Fruit fly (Drosophila melanogaster): ENCODE data around the gene Tpr2.

DNA sequence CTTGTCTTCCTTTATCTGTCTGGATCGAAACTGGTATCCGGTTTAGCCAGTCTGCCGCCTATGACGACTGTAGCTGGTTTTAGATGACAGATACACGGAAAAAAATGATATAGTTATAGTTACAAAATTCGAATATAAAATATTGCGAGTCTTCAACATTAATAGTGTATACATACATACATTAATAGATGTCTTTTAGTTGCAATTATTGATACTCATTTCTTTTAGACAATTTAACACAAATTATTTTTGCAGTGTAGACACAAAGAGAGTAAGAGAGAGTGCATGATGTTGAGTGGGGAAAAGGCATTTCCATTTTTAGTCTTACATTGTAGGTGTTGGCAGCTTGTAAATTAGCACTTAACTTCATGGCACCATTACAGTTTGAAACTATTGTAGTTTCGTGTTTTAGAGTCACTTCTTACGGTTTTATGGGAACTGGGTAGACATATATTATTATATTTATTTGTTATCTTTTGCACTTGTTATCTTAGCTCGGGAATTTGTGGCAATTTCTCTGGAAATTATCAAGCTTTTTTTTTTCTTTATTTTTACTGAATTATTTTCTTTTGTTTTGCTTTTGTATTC is 3.9 kb downstream of the Tpr2 start:
- TF ChIP-seq toe (GFP tag; optimal IDR thresholded peaks at IDR 0.05) (no peak), CG1620 (GFP tag; optimal IDR thresholded peaks at IDR 0.05) (peak; percentile 26), Crg-1 (GFP tag; optimal IDR thresholded peaks at IDR 0.05) (no peak), kay (GFP tag; ENCODE audit: borderline replicate concordance) (no peak), CG33017 (tag; optimal IDR thresholded peaks at IDR 0.05) (peak; percentile 90), CG12768 (GFP tag; optimal IDR thresholded peaks at IDR 0.05) (no peak), Mnt (GFP tag; optimal IDR thresholded peaks at IDR 0.05) (peak; percentile 8), pad (GFP tag; optimal IDR thresholded peaks at IDR 0.05) (no peak), ovo (GFP tag; optimal IDR thresholded peaks at IDR 0.05) (peak; percentile 5), Hr96 (GFP tag; optimal IDR thresholded peaks at IDR 0.05) (no peak), cnc (optimal IDR thresholded peaks at IDR 0.05) (no peak), CG14711 (tag; optimal IDR thresholded peaks at IDR 0.05) (no peak)

Data from whole organism, adult.